Worm (Caenorhabditis elegans) whole organism, early embryonic: ENCODE data around the gene chil-8.

Experiments used
- B0310.2 ChIP-seq: sonication (generic microtip); optimal IDR thresholded peaks from 2 replicates; lab custom pipeline; 2016; ENCODE audit warnings: mild to moderate bottlenecking, missing genetic modification characterization, missing compliant biosample characterization
- aly-1 ChIP-seq: sonication (generic microtip); optimal IDR thresholded peaks from 2 replicates; lab custom pipeline; 2016; ENCODE audit warnings: missing genetic modification characterization, missing compliant biosample characterization
- ama-1 ChIP-seq: fragments of 150-350 bp; optimal IDR thresholded peaks from 2 replicates; lab custom pipeline; 2014
- ceh-13 ChIP-seq: fragments of 200-800 bp; sonication (Bioruptor generic); optimal IDR thresholded peaks from 2 replicates; lab custom pipeline; 2018; ENCODE audit warnings: mild to moderate bottlenecking, missing genetic modification characterization, missing compliant biosample characterization
- ceh-36 ChIP-seq: sonication (generic microtip); optimal IDR thresholded peaks from 2 replicates; lab custom pipeline; 2016; ENCODE audit warnings: missing genetic modification characterization, inconsistent platforms, missing compliant biosample characterization
- flt-1 ChIP-seq: fragments of 200-800 bp; sonication (Bioruptor generic); IDR thresholded peaks from 2 replicates; pipeline ENCODE4 v1.3.6; 2022; ENCODE audit warnings: missing genetic modification characterization, missing compliant biosample characterization
- hmbx-1 ChIP-seq: sonication (generic microtip); optimal IDR thresholded peaks from 2 replicates; lab custom pipeline; 2016; ENCODE audit warnings: mild to moderate bottlenecking, missing genetic modification characterization, missing compliant biosample characterization
- hnd-1 ChIP-seq: sonication (generic microtip); optimal IDR thresholded peaks from 2 replicates; lab custom pipeline; 2016; ENCODE audit warnings: missing genetic modification characterization, missing compliant biosample characterization
- tbx-11 ChIP-seq: fragments of 200-800 bp; sonication (Bioruptor generic); IDR thresholded peaks from 2 replicates; pipeline ENCODE4 v1.3.6; 2022; ENCODE audit warnings: missing genetic modification characterization, missing compliant biosample characterization
- tbx-37 ChIP-seq: fragments of 200-800 bp; sonication (Bioruptor generic); conservative IDR thresholded peaks from 2 replicates; pipeline ENCODE4 v1.3.6; 2022; ENCODE audit warnings: missing genetic modification reagents, missing genetic modification characterization, missing compliant biosample characterization
- tra-4 ChIP-seq: sonication (generic microtip); optimal IDR thresholded peaks from 2 replicates; lab custom pipeline; 2017; ENCODE audit warnings: missing genetic modification characterization, missing compliant biosample characterization

DNA sequence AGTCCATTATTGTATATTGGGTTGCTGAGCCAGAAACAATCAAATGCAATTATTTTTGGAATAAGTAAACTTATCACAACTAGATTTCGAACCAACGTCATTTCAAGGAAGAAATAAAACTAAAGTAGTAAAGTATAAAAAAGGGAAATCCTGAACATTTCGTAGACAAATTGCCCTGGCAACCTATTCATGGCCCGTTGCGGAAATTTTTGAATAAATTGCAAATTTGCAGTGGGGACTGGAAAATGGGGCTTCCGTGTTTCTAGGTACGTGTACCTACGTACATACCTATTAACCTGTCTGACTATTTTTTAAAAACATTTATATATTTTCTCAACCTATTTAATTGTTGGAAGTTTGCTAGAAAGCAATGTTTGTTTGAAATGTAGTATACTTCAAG is 42.1 kb upstream of the chil-8 start, which contains the start of gene F26C11.3:
- TF ChIP-seq ama-1 (lab: Kevin White, UChicago) (no peak), tbx-11 (GFP tag; lab: Robert Waterston, UW) (no peak), hmbx-1 (tag; lab: Kevin White, UChicago) (no peak), tbx-37 (GFP tag; lab: Robert Waterston, UW) (no peak), ceh-13 (GFP tag; lab: Kevin White, UChicago) (no peak), tra-4 (tag; lab: Kevin White, UChicago) (no peak), flt-1 (GFP tag; lab: Robert Waterston, UW) (no peak), ceh-36 (no peak), B0310.2 (tag; lab: Kevin White, UChicago) (no peak), aly-1 (tag; lab: Kevin White, UChicago) (no peak), hnd-1 (tag; lab: Kevin White, UChicago) (no peak)
